Fruit fly (Drosophila melanogaster): ENCODE results near the gene ath.

DNA sequence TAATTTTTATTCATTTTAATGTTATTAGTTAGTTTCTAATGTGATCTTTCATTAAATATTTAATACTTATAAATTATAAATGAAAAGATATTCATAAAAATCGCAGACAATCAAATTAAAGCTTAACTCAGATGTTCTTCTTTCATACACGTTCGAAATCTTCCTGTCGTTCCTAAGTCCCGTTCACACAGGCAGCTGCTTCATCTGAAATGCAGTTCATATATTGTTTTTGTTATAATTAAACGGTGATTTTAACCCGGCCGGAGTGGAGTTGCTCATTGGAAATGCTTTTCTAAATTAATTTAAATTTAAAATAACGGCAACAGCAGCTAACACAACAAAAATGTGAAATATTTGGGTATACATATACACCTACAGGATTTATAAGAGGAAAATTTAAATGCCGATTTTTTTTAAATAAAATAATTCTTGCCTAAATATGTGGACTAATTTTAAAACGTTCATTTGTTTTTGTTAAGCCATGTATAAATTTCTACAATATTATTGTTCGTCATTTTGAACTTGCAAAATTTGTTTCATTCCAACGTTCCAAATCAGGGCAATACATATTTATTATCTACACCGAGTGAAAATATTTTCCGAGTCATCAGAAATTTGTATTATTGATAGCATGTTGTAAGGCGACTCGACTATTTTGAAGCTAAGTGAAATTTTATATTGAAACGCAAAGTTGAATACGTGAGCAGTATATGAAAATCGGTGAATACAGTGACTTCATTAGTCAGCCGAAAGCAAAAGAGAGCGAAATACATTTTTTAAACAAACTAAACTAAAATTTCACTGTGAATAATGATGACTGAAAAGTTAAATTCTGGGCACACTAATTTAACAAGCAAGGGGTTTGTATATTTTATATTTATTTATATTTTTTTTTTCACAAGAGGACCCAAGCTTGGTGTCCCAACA, 28.0 kb downstream of the ath start, which contains the start of gene me31B:
- TF ChIP-seq CG12768 (GFP tag; optimal IDR thresholded peaks at IDR 0.05) (no peak), CG1620 (GFP tag; optimal IDR thresholded peaks at IDR 0.05) (no peak), cnc (optimal IDR thresholded peaks at IDR 0.05) (no peak), Crg-1 (GFP tag; optimal IDR thresholded peaks at IDR 0.05) (no peak), Clk (GFP tag; optimal IDR thresholded peaks at IDR 0.05) (no peak), CG33017 (tag; optimal IDR thresholded peaks at IDR 0.05) (no peak), bab1 (GFP tag; optimal IDR thresholded peaks at IDR 0.05) (no peak), Mnt (GFP tag; optimal IDR thresholded peaks at IDR 0.05) (no peak), CG7101 (tag; optimal IDR thresholded peaks at IDR 0.05) (no peak), CG5204 (GFP tag; optimal IDR thresholded peaks at IDR 0.05) (no peak), cic (GFP tag; optimal IDR thresholded peaks at IDR 0.05) (no peak)

Measured in whole organism, adult.